Worm (Caenorhabditis elegans) whole organism, L1 larva: ENCODE measurements around the gene col-41.

Experiments used
- C04F5.9 ChIP-seq: sonication (generic microtip); optimal IDR thresholded peaks from 2 replicates; lab custom pipeline; 2016; ENCODE audit warnings: missing genetic modification characterization, missing compliant biosample characterization
- ama-1 ChIP-seq: fragments of 150-350 bp; optimal IDR thresholded peaks from 2 replicates; lab custom pipeline; 2014
- lin-13 ChIP-seq: fragments of 150-350 bp; optimal IDR thresholded peaks from 2 replicates; lab custom pipeline; 2014; ENCODE audit warnings: missing biosample characterization, missing genetic modification reagents, missing genetic modification characterization
- mdl-1 ChIP-seq, 2 experiments: fragments of 150-350 bp; optimal IDR thresholded peaks; 2 replicates each; lab custom pipeline; 2014 to 2017; ENCODE audit warnings: missing biosample characterization in 2 of 2, missing genetic modification characterization in 2 of 2, inconsistent platforms in 1 of 2
- nhr-76 ChIP-seq: sonication (generic microtip); optimal IDR thresholded peaks from 2 replicates; lab custom pipeline; 2017; ENCODE audit warnings: missing biosample characterization, missing genetic modification characterization
- swsn-7 ChIP-seq: sonication (generic microtip); optimal IDR thresholded peaks from 2 replicates; lab custom pipeline; 2016; ENCODE audit warnings: missing genetic modification characterization, missing compliant biosample characterization

ce11 chrX:15147640-15148039 is 28.6 kb downstream of the col-41 start, which contains the start of gene unc-7:
- TF ChIP-seq C04F5.9 (tag; lab: Kevin White, UChicago), result no peak
- TF ChIP-seq swsn-7 (tag; lab: Kevin White, UChicago), result no peak
- TF ChIP-seq lin-13 (GFP tag; lab: Kevin White, UChicago), result no peak
- no peak for TF ChIP-seq ama-1 (lab: Kevin White, UChicago)
- no peak for TF ChIP-seq nhr-76 (tag; lab: Kevin White, UChicago)
- no peak for TF ChIP-seq mdl-1 (tag; optimal IDR thresholded peaks at IDR 0.05; lab: Kevin White, UChicago)
